Fruit fly (Drosophila melanogaster) whole organism, adult: ENCODE data around the gene Galk.

Source experiments
- CG11617 ChIP-seq: fragments of 200-800 bp; sonication (Bioruptor generic); optimal IDR thresholded peaks from 2 replicates; lab custom pipeline; 2017; ENCODE audit warnings: mild to moderate bottlenecking, missing biosample characterization, missing genetic modification reagents, missing genetic modification characterization
- CG12768 ChIP-seq: fragments of 200-800 bp; sonication (Bioruptor generic); optimal IDR thresholded peaks from 2 replicates; lab custom pipeline; 2017; ENCODE audit warnings: missing biosample characterization, missing genetic modification characterization, mild to moderate bottlenecking, moderate library complexity, missing genetic modification reagents
- CG14711 ChIP-seq: fragments of 200-800 bp; sonication (Bioruptor generic); optimal IDR thresholded peaks from 2 replicates; lab custom pipeline; 2018; ENCODE audit warnings: missing biosample characterization, mild to moderate bottlenecking, missing genetic modification characterization, moderate library complexity
- CG1620 ChIP-seq: fragments of 200-800 bp; sonication (Bioruptor generic); optimal IDR thresholded peaks from 2 replicates; lab custom pipeline; 2016; ENCODE audit warnings: missing biosample characterization, missing genetic modification characterization
- CG5204 ChIP-seq: fragments of 200-800 bp; sonication (Bioruptor generic); optimal IDR thresholded peaks from 2 replicates; lab custom pipeline; 2016; ENCODE audit warnings: missing biosample characterization, missing genetic modification characterization
- Crg-1 ChIP-seq: fragments of 200-800 bp; sonication (Bioruptor generic); optimal IDR thresholded peaks from 2 replicates; lab custom pipeline; 2016; ENCODE audit warnings: missing biosample characterization, missing genetic modification characterization
- Hr96 ChIP-seq: fragments of 200-800 bp; sonication (Bioruptor generic); optimal IDR thresholded peaks from 2 replicates; lab custom pipeline; 2016; ENCODE audit warnings: missing biosample characterization, missing genetic modification characterization
- cnc ChIP-seq, 2 experiments: fragments of >200 bp; optimal IDR thresholded peaks; 2 replicates each; lab custom pipeline; 2017
- pad ChIP-seq: fragments of 200-800 bp; sonication (Bioruptor generic); optimal IDR thresholded peaks from 3 replicates; lab custom pipeline; 2017; ENCODE audit warnings: missing biosample characterization, missing genetic modification characterization, mild to moderate bottlenecking, moderate library complexity, missing genetic modification reagents
- tj ChIP-seq: fragments of 200-800 bp; sonication (Bioruptor generic); optimal IDR thresholded peaks from 3 replicates; lab custom pipeline; 2017; ENCODE audit warnings: missing biosample characterization, mild to moderate bottlenecking, missing genetic modification characterization, moderate library complexity
- toe ChIP-seq: fragments of 200-800 bp; sonication (Bioruptor generic); optimal IDR thresholded peaks from 2 replicates; lab custom pipeline; 2016; ENCODE audit warnings: missing biosample characterization, missing genetic modification characterization

dm6 chr3L:9002527-9002926 is 16.6 kb upstream of the Galk start:
- TF ChIP-seq toe (GFP tag; lab: Kevin White, UChicago): no peak
- TF ChIP-seq CG1620: no peak
- no peak for TF ChIP-seq CG14711 (tag; lab: Kevin White, UChicago)
- no peak for TF ChIP-seq CG5204 (GFP tag; lab: Kevin White, UChicago)
- TF ChIP-seq Crg-1 (GFP tag; lab: Kevin White, UChicago): no peak
- TF ChIP-seq pad (GFP tag; lab: Kevin White, UChicago): no peak
- no peak for TF ChIP-seq CG11617 (GFP tag; lab: Kevin White, UChicago)
- no peak for TF ChIP-seq tj (GFP tag; lab: Kevin White, UChicago)
- no peak for TF ChIP-seq CG12768 (GFP tag; lab: Kevin White, UChicago)
- no peak for TF ChIP-seq Hr96
- TF ChIP-seq cnc (optimal IDR thresholded peaks at IDR 0.05; lab: Kevin White, UChicago): no peak
